Worm (Caenorhabditis elegans) whole organism, L1 larva: ENCODE measurements around the gene sna-3.

Experiments
- C04F5.9 ChIP-seq: sonication (generic microtip); optimal IDR thresholded peaks from 2 replicates; lab custom pipeline; 2016; ENCODE audit warnings: missing genetic modification characterization, missing compliant biosample characterization
- C16A3.4 ChIP-seq: fragments of 150-350 bp; optimal IDR thresholded peaks from 2 replicates; lab custom pipeline; 2014; ENCODE audit warnings: missing biosample characterization, missing genetic modification characterization
- C34B4.2 ChIP-seq: sonication (generic microtip); optimal IDR thresholded peaks from 2 replicates; lab custom pipeline; 2017; ENCODE audit warnings: mild to moderate bottlenecking, missing genetic modification characterization, missing compliant biosample characterization
- F16B12.6 ChIP-seq: fragments of 150-350 bp; optimal IDR thresholded peaks from 2 replicates; lab custom pipeline; 2014; ENCODE audit warnings: missing biosample characterization, missing genetic modification characterization
- Y116A8C.19 ChIP-seq: sonication (generic microtip); optimal IDR thresholded peaks from 2 replicates; lab custom pipeline; 2016; ENCODE audit warnings: missing compliant biosample characterization, missing genetic modification characterization, borderline replicate concordance
- aha-1 ChIP-seq: fragments of 150-350 bp; optimal IDR thresholded peaks from 2 replicates; lab custom pipeline; 2014; ENCODE audit warnings: missing biosample characterization, missing genetic modification characterization
- aly-2 ChIP-seq: fragments of 150-350 bp; optimal IDR thresholded peaks from 2 replicates; lab custom pipeline; 2014; ENCODE audit warnings: missing biosample characterization, missing genetic modification characterization
- ama-1 ChIP-seq: fragments of 150-350 bp; optimal IDR thresholded peaks from 2 replicates; lab custom pipeline; 2014
- blmp-1 ChIP-seq: fragments of 150-350 bp; optimal IDR thresholded peaks from 2 replicates; lab custom pipeline; 2014; ENCODE audit warnings: missing biosample characterization, missing genetic modification characterization
- ceh-8 ChIP-seq: fragments of 200-800 bp; sonication (Bioruptor generic); optimal IDR thresholded peaks from 2 replicates; lab custom pipeline; 2018; ENCODE audit warnings: mild to moderate bottlenecking, missing genetic modification characterization, moderate library complexity, missing compliant biosample characterization
- ceh-82 ChIP-seq, 3 experiments: fragments of 150-350 bp in 1 of 3; sonication (generic microtip) in 2 of 3; optimal IDR thresholded peaks; 2 replicates each; lab custom pipeline; 2014 to 2017; ENCODE audit warnings: missing biosample characterization in 3 of 3, missing genetic modification characterization in 3 of 3
- ceh-88 ChIP-seq: fragments of 200-800 bp; sonication (Bioruptor generic); IDR thresholded peaks from 2 replicates; pipeline ENCODE4 v1.3.6; 2022; ENCODE audit warnings: missing genetic modification characterization, missing compliant biosample characterization
- ceh-90 ChIP-seq: sonication (generic microtip); optimal IDR thresholded peaks from 2 replicates; lab custom pipeline; 2016; ENCODE audit warnings: missing genetic modification characterization, missing compliant biosample characterization
- dpl-1 ChIP-seq, 3 experiments: fragments of 150-350 bp in 2 of 3; sonication (generic microtip) in 1 of 3; optimal IDR thresholded peaks; 2 replicates each; lab custom pipeline; 2014 to 2017; ENCODE audit warnings: missing biosample characterization in 3 of 3, missing genetic modification characterization in 3 of 3, missing genetic modification reagents in 3 of 3
- efl-1 ChIP-seq, 4 experiments: fragments of 150-350 bp; optimal IDR thresholded peaks in 3 of 4; peaks in 1 of 4; 1 replicate in 1 of 4; 2 replicates in 3 of 4; lab custom pipeline; 2014; ENCODE audit warnings: missing biosample characterization in 2 of 4, missing genetic modification characterization in 2 of 4, missing genetic modification reagents in 2 of 4
- egl-13 ChIP-seq: sonication (generic microtip); optimal IDR thresholded peaks from 2 replicates; lab custom pipeline; 2016; ENCODE audit warnings: missing genotype, missing genetic modification reagents, missing genetic modification characterization, missing compliant biosample characterization
- ets-5 ChIP-seq: fragments of 200-800 bp; sonication (Bioruptor generic); IDR thresholded peaks from 2 replicates; pipeline ENCODE4 v1.3.6; 2022; ENCODE audit warnings: missing genetic modification characterization, missing compliant biosample characterization
- hlh-4 ChIP-seq: sonication (generic microtip); optimal IDR thresholded peaks from 2 replicates; lab custom pipeline; 2016; ENCODE audit warnings: mild to moderate bottlenecking, missing genetic modification characterization, missing compliant biosample characterization
- irx-1 ChIP-seq: sonication (generic microtip); optimal IDR thresholded peaks from 2 replicates; lab custom pipeline; 2016; ENCODE audit warnings: missing genetic modification characterization, missing compliant biosample characterization
- isw-1 ChIP-seq: fragments of 200-800 bp; sonication (Bioruptor generic); IDR thresholded peaks from 2 replicates; pipeline ENCODE4 v1.3.6; 2022; ENCODE audit warnings: missing genetic modification characterization, missing compliant biosample characterization
- lin-14 ChIP-seq: fragments of 200-800 bp; sonication (Bioruptor generic); optimal IDR thresholded peaks from 2 replicates; lab custom pipeline; 2018; ENCODE audit warnings: mild to moderate bottlenecking, missing genetic modification characterization, moderate library complexity, missing compliant biosample characterization
- lin-15B ChIP-seq: fragments of 150-350 bp; sonication (generic microtip); optimal IDR thresholded peaks from 3 replicates; lab custom pipeline; 2014; ENCODE audit warnings: missing biosample characterization, missing genetic modification characterization
- lin-35 ChIP-seq, 2 experiments: fragments of 150-350 bp; optimal IDR thresholded peaks; 2 replicates each; lab custom pipeline; 2014; ENCODE audit warnings: missing biosample characterization in 2 of 2, missing genetic modification characterization in 2 of 2, missing genetic modification reagents in 2 of 2
- lsy-2 ChIP-seq, 2 experiments: fragments of 150-350 bp; optimal IDR thresholded peaks; 2 replicates each; lab custom pipeline; 2014; ENCODE audit warnings: missing biosample characterization in 2 of 2, missing genetic modification characterization in 2 of 2
- mab-9 ChIP-seq: fragments of 200-800 bp; sonication (Bioruptor generic); IDR thresholded peaks from 2 replicates; pipeline ENCODE4 v1.3.6; 2022; ENCODE audit warnings: missing genetic modification reagents, missing genetic modification characterization, missing compliant biosample characterization
- mef-2 ChIP-seq: fragments of 150-350 bp; optimal IDR thresholded peaks from 2 replicates; lab custom pipeline; 2014; ENCODE audit warnings: missing biosample characterization, missing genetic modification characterization
- mep-1 ChIP-seq: fragments of 150-350 bp; optimal IDR thresholded peaks from 2 replicates; lab custom pipeline; 2014; ENCODE audit warnings: missing biosample characterization, missing genetic modification characterization
- nhr-11 ChIP-seq: fragments of 150-350 bp; optimal IDR thresholded peaks from 2 replicates; lab custom pipeline; 2014; ENCODE audit warnings: missing biosample characterization, missing genetic modification characterization
- nhr-12 ChIP-seq: sonication (generic microtip); optimal IDR thresholded peaks from 2 replicates; lab custom pipeline; 2017; ENCODE audit warnings: missing biosample characterization, missing genetic modification characterization
- nhr-19 ChIP-seq: fragments of 200-800 bp; sonication (Bioruptor generic); conservative IDR thresholded peaks from 2 replicates; pipeline ENCODE4 v1.3.6; 2022; ENCODE audit warnings: missing genetic modification characterization, missing compliant biosample characterization
- nhr-77 ChIP-seq: fragments of 150-350 bp; optimal IDR thresholded peaks from 2 replicates; lab custom pipeline; 2014; ENCODE audit warnings: missing biosample characterization, missing genetic modification characterization
- nhr-85 ChIP-seq: sonication (generic microtip); peaks from one replicate; lab custom pipeline; 2016; ENCODE audit warnings: missing genetic modification characterization, inconsistent platforms, missing compliant biosample characterization
- pax-3 ChIP-seq: fragments of 200-800 bp; sonication (Bioruptor generic); optimal IDR thresholded peaks from 2 replicates; lab custom pipeline; 2018; ENCODE audit warnings: mild to moderate bottlenecking, missing genetic modification characterization, moderate library complexity, missing compliant biosample characterization
- pqm-1 ChIP-seq: sonication (generic microtip); optimal IDR thresholded peaks from 3 replicates; lab custom pipeline; 2017; ENCODE audit warnings: missing biosample characterization, missing genetic modification characterization
- rnt-1 ChIP-seq: sonication (generic microtip); optimal IDR thresholded peaks from 2 replicates; lab custom pipeline; 2016; ENCODE audit warnings: mild to moderate bottlenecking, missing genetic modification characterization, moderate library complexity, missing compliant biosample characterization
- skn-1 ChIP-seq: fragments of 150-350 bp; optimal IDR thresholded peaks from 2 replicates; lab custom pipeline; 2014; ENCODE audit warnings: missing biosample characterization, missing genetic modification characterization
- snpc-4 ChIP-seq: fragments of 150-350 bp; optimal IDR thresholded peaks from 2 replicates; lab custom pipeline; 2014; ENCODE audit warnings: missing biosample characterization, missing genetic modification characterization
- snu-23 ChIP-seq: sonication (generic microtip); optimal IDR thresholded peaks from 2 replicates; lab custom pipeline; 2016; ENCODE audit warnings: missing genetic modification characterization, missing compliant biosample characterization
- sox-4 ChIP-seq: sonication (generic microtip); optimal IDR thresholded peaks from 2 replicates; lab custom pipeline; 2016; ENCODE audit warnings: missing genetic modification characterization, missing compliant biosample characterization
- sup-37 ChIP-seq: fragments of 200-800 bp; sonication (Bioruptor generic); optimal IDR thresholded peaks from 2 replicates; lab custom pipeline; 2018; ENCODE audit warnings: mild to moderate bottlenecking, missing genetic modification characterization, missing compliant biosample characterization
- unc-30 ChIP-seq: sonication (generic microtip); optimal IDR thresholded peaks from 2 replicates; lab custom pipeline; 2017; ENCODE audit warnings: missing biosample characterization, missing genetic modification characterization
- xbp-1 ChIP-seq: sonication (generic microtip); optimal IDR thresholded peaks from 2 replicates; lab custom pipeline; 2016; ENCODE audit warnings: missing genetic modification characterization, missing compliant biosample characterization
- ztf-11 ChIP-seq, 2 experiments: sonication (generic microtip); optimal IDR thresholded peaks; 2 replicates each; lab custom pipeline; 2016 to 2017; ENCODE audit warnings: missing genetic modification characterization in 2 of 2, missing biosample characterization in 1 of 2, missing compliant biosample characterization in 1 of 2
- ztf-4 ChIP-seq: fragments of 150-350 bp; optimal IDR thresholded peaks from 2 replicates; lab custom pipeline; 2014; ENCODE audit warnings: missing biosample characterization, missing genetic modification characterization

sna-3 gene

ce11 chrIII:6170038-6170437, 36.0 kb downstream of the sna-3 start (continued):
- no peak for TF ChIP-seq hlh-4
- peak in 2 of 3 experiments; percentile 5 to 67 for TF ChIP-seq ceh-82 (tag; optimal IDR thresholded peaks at IDR 0.05; lab: Kevin White, UChicago)
- no peak for TF ChIP-seq unc-30 (tag; lab: Kevin White, UChicago)
- no peak for TF ChIP-seq mab-9 (GFP tag; lab: Robert Waterston, UW)
- no peak for TF ChIP-seq irx-1 (tag; lab: Kevin White, UChicago)
- no peak for TF ChIP-seq ama-1
- TF ChIP-seq lin-15B, result no peak
- peak; percentile 85 for TF ChIP-seq blmp-1
- peak in 1 of 3 experiments; percentile 26 for TF ChIP-seq dpl-1 (GFP tag; optimal IDR thresholded peaks at IDR 0.05; lab: Kevin White, UChicago)
- TF ChIP-seq xbp-1 (tag; lab: Kevin White, UChicago), result peak; percentile 3
- TF ChIP-seq efl-1 (optimal IDR thresholded peaks at IDR 0.05; lab: Kevin White, UChicago), result peak; percentile 25 to 30
- TF ChIP-seq efl-1 (GFP tag; optimal IDR thresholded peaks at IDR 0.05 in 1 of 2; lab: Kevin White, UChicago), result peak; percentile 8 to 29
- no peak for TF ChIP-seq sup-37
- no peak for TF ChIP-seq ztf-4 (tag; lab: Kevin White, UChicago)
- peak; percentile 29 for TF ChIP-seq skn-1 (tag; lab: Kevin White, UChicago)
- TF ChIP-seq lin-14 (GFP tag; lab: Kevin White, UChicago), result peak; percentile 84
- TF ChIP-seq nhr-77 (tag; lab: Kevin White, UChicago), result no peak
- TF ChIP-seq nhr-12, result no peak
- TF ChIP-seq C34B4.2, result no peak
- TF ChIP-seq nhr-19 (GFP tag; lab: Robert Waterston, UW), result peak; percentile 36
- TF ChIP-seq snpc-4 (tag; lab: Kevin White, UChicago), result no peak
- TF ChIP-seq egl-13 (tag; lab: Kevin White, UChicago), result no peak
- TF ChIP-seq mef-2, result no peak
- TF ChIP-seq snu-23 (GFP tag; lab: Kevin White, UChicago), result peak; percentile 76

- TF ChIP-seq mep-1 (tag; lab: Kevin White, UChicago), result peak; percentile 7
- no peak for TF ChIP-seq efl-1 (optimal IDR thresholded peaks at IDR 0.05; lab: Kevin White, UChicago)
- peak in 1 of 2 experiments; percentile 26 for TF ChIP-seq efl-1 (GFP tag; optimal IDR thresholded peaks at IDR 0.05 in 1 of 2; lab: Kevin White, UChicago)
- TF ChIP-seq blmp-1, result no peak
- peak; percentile 1 for TF ChIP-seq C16A3.4 (tag; lab: Kevin White, UChicago)
- TF ChIP-seq lin-35 (GFP tag; optimal IDR thresholded peaks at IDR 0.05; lab: Kevin White, UChicago), result peak in 1 of 2 experiments; percentile 45
- TF ChIP-seq lin-14 (GFP tag; lab: Kevin White, UChicago), result peak; percentile 8
These were observed 37.3 kb downstream of the sna-3 start, which contains the start of gene efk-1 for ce11 chrIII:6168497-6169227. Gene efk-1 (minus strand): TSS chrIII:6168547.

ce11 chrIII:6166634-6167033, 39.4 kb downstream of the sna-3 start:
- TF ChIP-seq rnt-1 (tag; lab: Kevin White, UChicago), result no peak
- no peak for TF ChIP-seq C16A3.4 (tag; lab: Kevin White, UChicago)
- TF ChIP-seq xbp-1 (tag; lab: Kevin White, UChicago), result no peak
- no peak for TF ChIP-seq ceh-88 (GFP tag; lab: Robert Waterston, UW)
- no peak for TF ChIP-seq lin-35 (GFP tag; optimal IDR thresholded peaks at IDR 0.05; lab: Kevin White, UChicago)
- TF ChIP-seq unc-30 (tag; lab: Kevin White, UChicago), result no peak
- TF ChIP-seq pax-3 (tag; lab: Kevin White, UChicago), result no peak
- no peak for TF ChIP-seq nhr-85 (tag; lab: Kevin White, UChicago)
- no peak for TF ChIP-seq lsy-2 (tag; optimal IDR thresholded peaks at IDR 0.05; lab: Kevin White, UChicago)
- TF ChIP-seq Y116A8C.19, result no peak
- no peak for TF ChIP-seq ets-5
- TF ChIP-seq ceh-8 (GFP tag; lab: Kevin White, UChicago), result no peak

- TF ChIP-seq sox-4 (tag; lab: Kevin White, UChicago) (no peak), lsy-2 (tag; optimal IDR thresholded peaks at IDR 0.05; lab: Kevin White, UChicago) (no peak), isw-1 (GFP tag; lab: Robert Waterston, UW) (no peak), skn-1 (tag; lab: Kevin White, UChicago) (no peak), ztf-4 (tag; lab: Kevin White, UChicago) (no peak), aha-1 (tag; lab: Kevin White, UChicago) (no peak), snu-23 (GFP tag; lab: Kevin White, UChicago) (no peak), C04F5.9 (tag; lab: Kevin White, UChicago) (no peak), ceh-90 (tag; lab: Kevin White, UChicago) (no peak), egl-13 (tag; lab: Kevin White, UChicago) (no peak), nhr-11 (no peak), ets-5 (no peak), ztf-11 (tag; optimal IDR thresholded peaks at IDR 0.05; lab: Kevin White, UChicago) (no peak), Y116A8C.19 (no peak), F16B12.6 (no peak), pqm-1 (tag; lab: Kevin White, UChicago) (no peak), mep-1 (tag; lab: Kevin White, UChicago) (no peak), hlh-4 (no peak), aly-2 (tag; lab: Kevin White, UChicago) (no peak)
- TF ChIP-seq, all 84 proteins: peak for 0
These were observed 40.8 kb downstream of the sna-3 start for ce11 chrIII:6165240-6165639.
